Fruit fly (Drosophila melanogaster) Kc167 (cell line): ENCODE results near the gene tadr.

ENCODE experiments used
- Sin3A ChIP-seq: fragments of >200 bp; optimal IDR thresholded peaks from 2 replicates; lab custom pipeline; 2018; ENCODE audit warnings: missing external identifiers
- h ChIP-seq: fragments of >200 bp; optimal IDR thresholded peaks from 3 replicates; lab custom pipeline; 2018; ENCODE audit warnings: missing external identifiers
- insv ChIP-seq: fragments of >200 bp; optimal IDR thresholded peaks from 3 replicates; lab custom pipeline; 2018; ENCODE audit warnings: missing external identifiers
- psq ChIP-seq: fragments of >200 bp; optimal IDR thresholded peaks from 2 replicates; lab custom pipeline; 2017; ENCODE audit warnings: missing external identifiers

- TF ChIP-seq h (lab: Kevin White, UChicago), result no peak
- no peak for TF ChIP-seq Sin3A (lab: Kevin White, UChicago)
- no peak for TF ChIP-seq insv (lab: Kevin White, UChicago)
- TF ChIP-seq psq (lab: Kevin White, UChicago), result no peak
Observed at dm6 chr2L:21073300-21073699, 1.9 kb upstream of the tadr start.
